Worm (Caenorhabditis elegans): ENCODE results near the gene T08G5.1.

DNA sequence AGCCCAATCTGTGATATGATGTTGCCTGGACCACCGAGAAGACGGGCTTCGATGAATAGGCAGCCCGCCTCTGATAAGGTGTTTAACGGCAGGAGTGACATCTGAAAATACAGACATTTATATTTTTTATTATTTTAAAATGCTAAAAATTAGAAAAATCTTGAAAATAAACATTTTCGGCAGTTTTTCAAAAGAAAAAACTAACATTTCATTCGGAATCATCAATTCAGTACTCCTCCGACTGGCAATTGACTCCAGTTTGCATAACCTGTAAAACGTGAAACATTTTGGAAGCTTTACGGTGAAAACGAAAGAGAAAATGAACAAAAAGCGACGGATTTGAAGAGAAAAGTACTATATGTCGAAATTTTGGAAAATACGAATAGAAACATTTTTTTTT is 12.8 kb upstream of the T08G5.1 start, which contains the start of gene ric-7:
- TF ChIP-seq zfh-2 (GFP tag; conservative IDR thresholded peaks at IDR 0.05) (no peak), dpl-1 (GFP tag; optimal IDR thresholded peaks at IDR 0.05) (no peak), tbp1 (GFP tag; optimal IDR thresholded peaks at IDR 0.05) (no peak), attf-3 (GFP tag; conservative IDR thresholded peaks at IDR 0.05) (no peak), ama-1 (optimal IDR thresholded peaks at IDR 0.05) (no peak), ama-1 (GFP tag; optimal IDR thresholded peaks at IDR 0.05) (no peak), snpc-1.1 (tag; optimal IDR thresholded peaks at IDR 0.05; ENCODE audit: insufficient read depth) (no peak), mcd-1 (GFP tag; IDR thresholded peaks at IDR 0.05) (no peak), F49E8.2 (tag; optimal IDR thresholded peaks at IDR 0.05; ENCODE audit: insufficient read depth) (no peak), lin-26 (GFP tag; IDR thresholded peaks at IDR 0.05) (no peak)
